Worm (Caenorhabditis elegans) whole organism, early embryonic: ENCODE results near the gene srw-54.

Source experiments
- B0310.2 ChIP-seq: sonication (generic microtip); optimal IDR thresholded peaks from 2 replicates; lab custom pipeline; 2016; ENCODE audit warnings: mild to moderate bottlenecking, missing genetic modification characterization, missing compliant biosample characterization
- F13C5.2 ChIP-seq: sonication (generic microtip); optimal IDR thresholded peaks from 2 replicates; lab custom pipeline; 2017; ENCODE audit warnings: mild to moderate bottlenecking, missing genetic modification characterization, inconsistent platforms, missing compliant biosample characterization
- aly-1 ChIP-seq: sonication (generic microtip); optimal IDR thresholded peaks from 2 replicates; lab custom pipeline; 2016; ENCODE audit warnings: missing genetic modification characterization, missing compliant biosample characterization
- ama-1 ChIP-seq: fragments of 150-350 bp; optimal IDR thresholded peaks from 2 replicates; lab custom pipeline; 2014
- ceh-13 ChIP-seq: fragments of 200-800 bp; sonication (Bioruptor generic); optimal IDR thresholded peaks from 2 replicates; lab custom pipeline; 2018; ENCODE audit warnings: mild to moderate bottlenecking, missing genetic modification characterization, missing compliant biosample characterization
- ceh-36 ChIP-seq: sonication (generic microtip); optimal IDR thresholded peaks from 2 replicates; lab custom pipeline; 2016; ENCODE audit warnings: missing genetic modification characterization, inconsistent platforms, missing compliant biosample characterization
- ets-7 ChIP-seq: sonication (generic microtip); optimal IDR thresholded peaks from 2 replicates; lab custom pipeline; 2016; ENCODE audit warnings: missing genotype, missing genetic modification characterization, missing compliant biosample characterization
- flt-1 ChIP-seq: fragments of 200-800 bp; sonication (Bioruptor generic); IDR thresholded peaks from 2 replicates; pipeline ENCODE4 v1.3.6; 2022; ENCODE audit warnings: missing genetic modification characterization, missing compliant biosample characterization
- hmbx-1 ChIP-seq: sonication (generic microtip); optimal IDR thresholded peaks from 2 replicates; lab custom pipeline; 2016; ENCODE audit warnings: mild to moderate bottlenecking, missing genetic modification characterization, missing compliant biosample characterization
- hmg-4 ChIP-seq: fragments of 200-800 bp; sonication (Bioruptor generic); optimal IDR thresholded peaks from 2 replicates; lab custom pipeline; 2018; ENCODE audit warnings: mild to moderate bottlenecking, missing genetic modification characterization, missing compliant biosample characterization
- hnd-1 ChIP-seq: sonication (generic microtip); optimal IDR thresholded peaks from 2 replicates; lab custom pipeline; 2016; ENCODE audit warnings: missing genetic modification characterization, missing compliant biosample characterization
- pes-1 ChIP-seq: fragments of 200-800 bp; sonication (Bioruptor generic); IDR thresholded peaks from 2 replicates; pipeline ENCODE4 v1.3.6; 2022; ENCODE audit warnings: missing genetic modification reagents, missing genetic modification characterization, missing compliant biosample characterization
- scrt-1 ChIP-seq: fragments of 200-800 bp; sonication (Bioruptor generic); IDR thresholded peaks from 2 replicates; pipeline ENCODE4 v1.3.6; 2022; ENCODE audit warnings: missing genetic modification characterization, missing compliant biosample characterization
- sea-1 ChIP-seq: fragments of 200-800 bp; sonication (Bioruptor generic); conservative IDR thresholded peaks from 2 replicates; pipeline ENCODE4 v1.3.6; 2022; ENCODE audit warnings: missing genetic modification characterization, missing compliant biosample characterization
- tbx-11 ChIP-seq: fragments of 200-800 bp; sonication (Bioruptor generic); IDR thresholded peaks from 2 replicates; pipeline ENCODE4 v1.3.6; 2022; ENCODE audit warnings: missing genetic modification characterization, missing compliant biosample characterization
- tbx-37 ChIP-seq: fragments of 200-800 bp; sonication (Bioruptor generic); conservative IDR thresholded peaks from 2 replicates; pipeline ENCODE4 v1.3.6; 2022; ENCODE audit warnings: missing genetic modification reagents, missing genetic modification characterization, missing compliant biosample characterization
- tra-4 ChIP-seq: sonication (generic microtip); optimal IDR thresholded peaks from 2 replicates; lab custom pipeline; 2017; ENCODE audit warnings: missing genetic modification characterization, missing compliant biosample characterization

Gene srw-54

ce11 chrV:16600623-16601022, 10.5 kb upstream of the srw-54 start, which contains the start of gene T03E6.9:
Gene T03E6.9, minus strand, starts transcription at chrV:16600723.
- no peak for TF ChIP-seq tbx-37 (GFP tag; lab: Robert Waterston, UW)
- TF ChIP-seq B0310.2 (tag; lab: Kevin White, UChicago): no peak
- TF ChIP-seq aly-1 (tag; lab: Kevin White, UChicago): no peak
- no peak for TF ChIP-seq sea-1 (GFP tag; lab: Robert Waterston, UW)
- TF ChIP-seq scrt-1 (GFP tag; lab: Robert Waterston, UW): no peak
- no peak for TF ChIP-seq ets-7 (tag; lab: Kevin White, UChicago)
- TF ChIP-seq hnd-1 (tag; lab: Kevin White, UChicago): no peak
- TF ChIP-seq tbx-11: no peak
- TF ChIP-seq tra-4 (tag; lab: Kevin White, UChicago): no peak
- TF ChIP-seq F13C5.2 (tag; lab: Kevin White, UChicago): no peak
- no peak for TF ChIP-seq ceh-13 (GFP tag; lab: Kevin White, UChicago)
- no peak for TF ChIP-seq ceh-36 (tag; lab: Kevin White, UChicago)
- no peak for TF ChIP-seq flt-1 (GFP tag; lab: Robert Waterston, UW)
- TF ChIP-seq hmg-4 (GFP tag; lab: Kevin White, UChicago): no peak
- no peak for TF ChIP-seq ama-1 (lab: Kevin White, UChicago)
- no peak for TF ChIP-seq pes-1 (GFP tag; lab: Robert Waterston, UW)

ce11 chrV:16603102-16603501, 8.0 kb upstream of the srw-54 start, which contains the start of gene T03E6.8:
Gene T03E6.8, minus strand, starts transcription at chrV:16603202.
- TF ChIP-seq pes-1 (GFP tag; lab: Robert Waterston, UW) (no peak), hnd-1 (tag; lab: Kevin White, UChicago) (no peak), tbx-11 (no peak), ceh-13 (GFP tag; lab: Kevin White, UChicago) (no peak), tra-4 (tag; lab: Kevin White, UChicago) (no peak), ama-1 (lab: Kevin White, UChicago) (no peak), ets-7 (tag; lab: Kevin White, UChicago) (no peak), ceh-36 (tag; lab: Kevin White, UChicago) (no peak), scrt-1 (GFP tag; lab: Robert Waterston, UW) (no peak), flt-1 (GFP tag; lab: Robert Waterston, UW) (no peak), aly-1 (tag; lab: Kevin White, UChicago) (no peak), tbx-37 (GFP tag; lab: Robert Waterston, UW) (no peak), hmg-4 (GFP tag; lab: Kevin White, UChicago) (no peak), F13C5.2 (tag; lab: Kevin White, UChicago) (no peak), hmbx-1 (tag; lab: Kevin White, UChicago) (no peak), sea-1 (GFP tag; lab: Robert Waterston, UW) (no peak), B0310.2 (tag; lab: Kevin White, UChicago) (no peak)

- TF ChIP-seq pes-1 (GFP tag; lab: Robert Waterston, UW): no peak
- TF ChIP-seq ama-1 (lab: Kevin White, UChicago): no peak
- TF ChIP-seq hmbx-1 (tag; lab: Kevin White, UChicago): no peak
- TF ChIP-seq flt-1 (GFP tag; lab: Robert Waterston, UW): no peak
- no peak for TF ChIP-seq tbx-11
- TF ChIP-seq hmg-4 (GFP tag; lab: Kevin White, UChicago): no peak
- TF ChIP-seq ceh-36 (tag; lab: Kevin White, UChicago): no peak
- TF ChIP-seq F13C5.2 (tag; lab: Kevin White, UChicago): no peak
- no peak for TF ChIP-seq aly-1 (tag; lab: Kevin White, UChicago)
- no peak for TF ChIP-seq tbx-37 (GFP tag; lab: Robert Waterston, UW)
- no peak for TF ChIP-seq tra-4 (tag; lab: Kevin White, UChicago)
- no peak for TF ChIP-seq sea-1 (GFP tag; lab: Robert Waterston, UW)
- no peak for TF ChIP-seq ets-7 (tag; lab: Kevin White, UChicago)
Measured at ce11 chrV:16604301-16604700, 6.8 kb upstream of the srw-54 start.

ce11 chrV:16605463-16605862, 5.7 kb upstream of the srw-54 start:
- no peak for TF ChIP-seq ceh-36 (tag; lab: Kevin White, UChicago)
- TF ChIP-seq sea-1 (GFP tag; lab: Robert Waterston, UW): no peak

- TF ChIP-seq pes-1 (GFP tag; lab: Robert Waterston, UW) (no peak), ets-7 (tag; lab: Kevin White, UChicago) (no peak)
Measured at ce11 chrV:16606313-16606712, 4.8 kb upstream of the srw-54 start, which contains the start of gene Y32B12C.1. Gene Y32B12C.1, plus strand, starts transcription at chrV:16606613.

ce11 chrV:16608478-16608877, 2.7 kb upstream of the srw-54 start:
- TF ChIP-seq hmbx-1 (tag; lab: Kevin White, UChicago) (no peak), hnd-1 (tag; lab: Kevin White, UChicago) (no peak), flt-1 (GFP tag; lab: Robert Waterston, UW) (no peak), scrt-1 (GFP tag; lab: Robert Waterston, UW) (no peak), ceh-36 (tag; lab: Kevin White, UChicago) (no peak), aly-1 (tag; lab: Kevin White, UChicago) (no peak), ets-7 (tag; lab: Kevin White, UChicago) (no peak), pes-1 (GFP tag; lab: Robert Waterston, UW) (no peak), hmg-4 (GFP tag; lab: Kevin White, UChicago) (no peak), ama-1 (lab: Kevin White, UChicago) (no peak), sea-1 (GFP tag; lab: Robert Waterston, UW) (no peak), tbx-37 (GFP tag; lab: Robert Waterston, UW) (no peak), F13C5.2 (tag; lab: Kevin White, UChicago) (no peak), ceh-13 (GFP tag; lab: Kevin White, UChicago) (no peak), B0310.2 (tag; lab: Kevin White, UChicago) (no peak), tra-4 (tag; lab: Kevin White, UChicago) (no peak), tbx-11 (no peak)

- TF ChIP-seq B0310.2 (tag; lab: Kevin White, UChicago) (no peak), scrt-1 (GFP tag; lab: Robert Waterston, UW) (no peak), hmg-4 (GFP tag; lab: Kevin White, UChicago) (no peak), pes-1 (GFP tag; lab: Robert Waterston, UW) (no peak), tbx-11 (no peak), F13C5.2 (tag; lab: Kevin White, UChicago) (no peak), aly-1 (tag; lab: Kevin White, UChicago) (no peak), ets-7 (tag; lab: Kevin White, UChicago) (no peak), hnd-1 (tag; lab: Kevin White, UChicago) (no peak)
Measured at ce11 chrV:16610094-16610493, 1.0 kb upstream of the srw-54 start.
